Worm (Caenorhabditis elegans) whole organism, L2 larva: Measurements from ENCODE around the gene slc-9B.1.

ENCODE experiments used
- C34F6.9 ChIP-seq: fragments of 150-350 bp; optimal IDR thresholded peaks from 2 replicates; lab custom pipeline; 2014; ENCODE audit warnings: missing biosample characterization, missing genetic modification characterization
- F13H6.1 ChIP-seq: sonication (generic microtip); optimal IDR thresholded peaks from 2 replicates; lab custom pipeline; 2016; ENCODE audit warnings: missing genetic modification characterization, missing compliant biosample characterization
- R02D3.7 ChIP-seq: fragments of 150-350 bp; optimal IDR thresholded peaks from 2 replicates; lab custom pipeline; 2014; ENCODE audit warnings: missing biosample characterization, missing genetic modification characterization
- Y55F3AM.14 ChIP-seq: fragments of 200-800 bp; sonication (Bioruptor generic); optimal IDR thresholded peaks from 2 replicates; lab custom pipeline; 2018; ENCODE audit warnings: mild to moderate bottlenecking, missing genetic modification characterization, missing compliant biosample characterization
- ZK546.5 ChIP-seq: sonication (generic microtip); optimal IDR thresholded peaks from 2 replicates; lab custom pipeline; 2017; ENCODE audit warnings: missing biosample characterization, missing genetic modification characterization
- alr-1 ChIP-seq: fragments of 150-350 bp; optimal IDR thresholded peaks from 2 replicates; lab custom pipeline; 2014; ENCODE audit warnings: missing biosample characterization, missing genetic modification characterization
- aly-2 ChIP-seq: fragments of 150-350 bp; optimal IDR thresholded peaks from 2 replicates; lab custom pipeline; 2014; ENCODE audit warnings: missing biosample characterization, missing genetic modification characterization
- ama-1 ChIP-seq: fragments of 150-350 bp; optimal IDR thresholded peaks from 2 replicates; lab custom pipeline; 2018; ENCODE audit warnings: inconsistent platforms
- blmp-1 ChIP-seq: sonication (generic microtip); optimal IDR thresholded peaks from 2 replicates; lab custom pipeline; 2017; ENCODE audit warnings: missing genetic modification characterization, mild to moderate bottlenecking, missing compliant biosample characterization, antibody characterized with exemption, moderate library complexity; ENCODE audit not compliant: insufficient read depth
- ceh-16 ChIP-seq: fragments of 150-350 bp; optimal IDR thresholded peaks from 2 replicates; lab custom pipeline; 2014; ENCODE audit warnings: missing biosample characterization, missing genetic modification characterization
- ceh-82 ChIP-seq: fragments of 150-350 bp; optimal IDR thresholded peaks from 2 replicates; lab custom pipeline; 2014; ENCODE audit warnings: missing biosample characterization, missing genetic modification characterization
- crh-2 ChIP-seq: sonication (generic microtip); optimal IDR thresholded peaks from 2 replicates; lab custom pipeline; 2017; ENCODE audit warnings: missing biosample characterization, missing genetic modification characterization
- dmd-4 ChIP-seq: sonication (generic microtip); optimal IDR thresholded peaks from 2 replicates; lab custom pipeline; 2017; ENCODE audit warnings: missing biosample characterization, missing genetic modification characterization
- egl-27 ChIP-seq: sonication (generic microtip); optimal IDR thresholded peaks from 3 replicates; lab custom pipeline; 2017; ENCODE audit warnings: missing biosample characterization, missing genetic modification reagents, missing genetic modification characterization
- elt-1 ChIP-seq: fragments of 150-350 bp; optimal IDR thresholded peaks from 2 replicates; lab custom pipeline; 2014; ENCODE audit warnings: missing biosample characterization, missing genetic modification characterization
- elt-3 ChIP-seq: sonication (generic microtip); optimal IDR thresholded peaks from 2 replicates; lab custom pipeline; 2017; ENCODE audit warnings: missing biosample characterization, missing genetic modification characterization
- fos-1 ChIP-seq: fragments of 150-350 bp; optimal IDR thresholded peaks from 2 replicates; lab custom pipeline; 2014; ENCODE audit warnings: missing biosample characterization, missing genetic modification characterization
- gmeb-1 ChIP-seq: fragments of 150-350 bp; optimal IDR thresholded peaks from 2 replicates; lab custom pipeline; 2014; ENCODE audit warnings: missing biosample characterization, missing genetic modification characterization
- lin-11 ChIP-seq: fragments of 150-350 bp; sonication (generic microtip); optimal IDR thresholded peaks from 2 replicates; lab custom pipeline; 2014; ENCODE audit warnings: missing biosample characterization, missing genetic modification characterization, inconsistent platforms, mixed read lengths
- lin-39 ChIP-seq: fragments of 150-350 bp; optimal IDR thresholded peaks from 2 replicates; lab custom pipeline; 2014; ENCODE audit warnings: missing biosample characterization, missing genetic modification reagents, missing genetic modification characterization
- lsy-2 ChIP-seq, 2 experiments: fragments of 150-350 bp in 1 of 2; sonication (generic microtip) in 1 of 2; optimal IDR thresholded peaks; 2 replicates each; lab custom pipeline; 2014 to 2017; ENCODE audit warnings: missing biosample characterization in 2 of 2, missing genetic modification characterization in 2 of 2
- mbf-1 ChIP-seq: sonication (generic microtip); optimal IDR thresholded peaks from 2 replicates; lab custom pipeline; 2017; ENCODE audit warnings: missing biosample characterization, missing genetic modification characterization
- mdl-1 ChIP-seq, 2 experiments: fragments of 150-350 bp in 1 of 2; sonication (generic microtip) in 1 of 2; optimal IDR thresholded peaks; 2 replicates each; lab custom pipeline; 2017; ENCODE audit warnings: missing biosample characterization in 2 of 2, missing genetic modification characterization in 2 of 2
- nhr-129 ChIP-seq: fragments of 150-350 bp; optimal IDR thresholded peaks from 2 replicates; lab custom pipeline; 2014; ENCODE audit warnings: missing biosample characterization, missing genetic modification characterization
- nhr-21 ChIP-seq: fragments of 150-350 bp; optimal IDR thresholded peaks from 2 replicates; lab custom pipeline; 2014; ENCODE audit warnings: missing biosample characterization, missing genetic modification characterization
- nhr-23 ChIP-seq: fragments of 150-350 bp; optimal IDR thresholded peaks from 2 replicates; lab custom pipeline; 2014; ENCODE audit warnings: missing biosample characterization, missing genetic modification reagents, missing genetic modification characterization
- nhr-237 ChIP-seq: fragments of 150-350 bp; optimal IDR thresholded peaks from 2 replicates; lab custom pipeline; 2014; ENCODE audit warnings: missing biosample characterization, missing genetic modification characterization
- nhr-25 ChIP-seq: fragments of 150-350 bp; sonication (generic microtip); optimal IDR thresholded peaks from 3 replicates; lab custom pipeline; 2014; ENCODE audit warnings: missing biosample characterization, missing genetic modification characterization
- nhr-6 ChIP-seq: fragments of 150-350 bp; optimal IDR thresholded peaks from 2 replicates; lab custom pipeline; 2014; ENCODE audit warnings: missing biosample characterization, missing genetic modification characterization
- nhr-77 ChIP-seq: fragments of 150-350 bp; optimal IDR thresholded peaks from 2 replicates; lab custom pipeline; 2014; ENCODE audit warnings: missing biosample characterization, missing genetic modification characterization
- peb-1 ChIP-seq: fragments of 150-350 bp; optimal IDR thresholded peaks from 2 replicates; lab custom pipeline; 2014; ENCODE audit warnings: missing biosample characterization, missing genetic modification characterization
- skn-1 ChIP-seq: sonication (generic microtip); optimal IDR thresholded peaks from 2 replicates; lab custom pipeline; 2017; ENCODE audit warnings: missing biosample characterization, missing genetic modification characterization
- sma-3 ChIP-seq: sonication (generic microtip); optimal IDR thresholded peaks from 2 replicates; lab custom pipeline; 2016; ENCODE audit warnings: missing genetic modification reagents, missing genetic modification characterization, missing compliant biosample characterization
- snpc-4 ChIP-seq: fragments of 150-350 bp; optimal IDR thresholded peaks from 2 replicates; lab custom pipeline; 2014; ENCODE audit warnings: missing biosample characterization, missing genetic modification characterization
- unc-39 ChIP-seq: fragments of 150-350 bp; optimal IDR thresholded peaks from 2 replicates; lab custom pipeline; 2014; ENCODE audit warnings: missing biosample characterization, missing genetic modification characterization
- unc-55 ChIP-seq: fragments of 150-350 bp; sonication (generic microtip); optimal IDR thresholded peaks from 3 replicates; lab custom pipeline; 2014; ENCODE audit warnings: missing biosample characterization, missing genetic modification reagents, missing genetic modification characterization
- ztf-4 ChIP-seq: fragments of 150-350 bp; optimal IDR thresholded peaks from 2 replicates; lab custom pipeline; 2014; ENCODE audit warnings: missing biosample characterization, missing genetic modification characterization

Gene slc-9B.1

ce11 chrX:10252781-10253180 is 26.6 kb upstream of the slc-9B.1 start, which contains the start of gene C14H10.2:
TSS of gene C14H10.2 (minus strand) at chrX:10252881.
- TF ChIP-seq fos-1 (tag; lab: Kevin White, UChicago) = no peak
- no peak for TF ChIP-seq nhr-25 (tag; lab: Kevin White, UChicago)
- TF ChIP-seq skn-1 = no peak
- no peak for TF ChIP-seq nhr-6 (tag; lab: Kevin White, UChicago)
- TF ChIP-seq elt-1 = no peak
- TF ChIP-seq peb-1 (tag; lab: Kevin White, UChicago) = no peak
- TF ChIP-seq lsy-2 (tag; optimal IDR thresholded peaks at IDR 0.05; lab: Kevin White, UChicago) = no peak
- no peak for TF ChIP-seq Y55F3AM.14 (GFP tag; lab: Kevin White, UChicago)
- no peak for TF ChIP-seq mbf-1
- no peak for TF ChIP-seq nhr-23 (tag; lab: Kevin White, UChicago)
- no peak for TF ChIP-seq blmp-1 (tag; lab: Kevin White, UChicago)
- TF ChIP-seq unc-39 (tag; lab: Kevin White, UChicago) = no peak
- TF ChIP-seq lin-11 = no peak
- TF ChIP-seq C34F6.9 = no peak

ce11 chrX:10254068-10254467 is 25.3 kb upstream of the slc-9B.1 start:
- TF ChIP-seq nhr-129 (peak; percentile 40), nhr-77 (no peak), gmeb-1 (tag; lab: Kevin White, UChicago) (no peak), egl-27 (tag; lab: Kevin White, UChicago) (no peak)

- TF ChIP-seq ZK546.5 (tag; lab: Kevin White, UChicago) (no peak), snpc-4 (no peak), crh-2 (tag; lab: Kevin White, UChicago) (no peak), C34F6.9 (no peak), aly-2 (no peak), F13H6.1 (tag; lab: Kevin White, UChicago) (no peak), nhr-237 (tag; lab: Kevin White, UChicago) (no peak), lin-39 (tag; lab: Kevin White, UChicago) (no peak), mdl-1 (tag; optimal IDR thresholded peaks at IDR 0.05; lab: Kevin White, UChicago) (no peak), sma-3 (no peak), Y55F3AM.14 (GFP tag; lab: Kevin White, UChicago) (no peak), skn-1 (no peak), nhr-6 (tag; lab: Kevin White, UChicago) (no peak), ceh-16 (tag; lab: Kevin White, UChicago) (no peak), R02D3.7 (tag; lab: Kevin White, UChicago) (no peak), ceh-82 (no peak), dmd-4 (tag; lab: Kevin White, UChicago) (no peak)
- TF ChIP-seq, all 48 proteins: peak for 0
Measured at ce11 chrX:10260035-10260434, 19.4 kb upstream of the slc-9B.1 start, which contains the start of gene C32A9.1. TSS of gene C32A9.1 (minus strand) at chrX:10260135.

- no peak for TF ChIP-seq aly-2
- TF ChIP-seq Y55F3AM.14 (GFP tag; lab: Kevin White, UChicago) = no peak
- TF ChIP-seq ama-1 (lab: Kevin White, UChicago) = no peak
- no peak for TF ChIP-seq R02D3.7 (tag; lab: Kevin White, UChicago)
- TF ChIP-seq dmd-4 (tag; lab: Kevin White, UChicago) = no peak
- TF ChIP-seq peb-1 (tag; lab: Kevin White, UChicago) = no peak
- no peak for TF ChIP-seq elt-3 (tag; lab: Kevin White, UChicago)
- TF ChIP-seq snpc-4 = no peak
Measured at ce11 chrX:10262299-10262698, 17.1 kb upstream of the slc-9B.1 start.

- TF ChIP-seq nhr-23 (tag; lab: Kevin White, UChicago) (no peak), gmeb-1 (tag; lab: Kevin White, UChicago) (no peak), unc-55 (no peak), F13H6.1 (tag; lab: Kevin White, UChicago) (no peak), fos-1 (tag; lab: Kevin White, UChicago) (no peak), nhr-21 (no peak), Y55F3AM.14 (GFP tag; lab: Kevin White, UChicago) (no peak), lin-11 (no peak), elt-3 (tag; lab: Kevin White, UChicago) (no peak), alr-1 (tag; lab: Kevin White, UChicago) (no peak), ztf-4 (tag; lab: Kevin White, UChicago) (no peak), mbf-1 (no peak), ama-1 (lab: Kevin White, UChicago) (no peak), nhr-237 (tag; lab: Kevin White, UChicago) (no peak), elt-1 (no peak), egl-27 (tag; lab: Kevin White, UChicago) (no peak)
Measured at ce11 chrX:10273392-10273791, 6.0 kb upstream of the slc-9B.1 start, which contains the start of gene F41E7.2. TSS of gene F41E7.2 (plus strand) at chrX:10273692.
